Fruit fly (Drosophila melanogaster): ENCODE results near the gene tara.

Gene tara

DNA sequence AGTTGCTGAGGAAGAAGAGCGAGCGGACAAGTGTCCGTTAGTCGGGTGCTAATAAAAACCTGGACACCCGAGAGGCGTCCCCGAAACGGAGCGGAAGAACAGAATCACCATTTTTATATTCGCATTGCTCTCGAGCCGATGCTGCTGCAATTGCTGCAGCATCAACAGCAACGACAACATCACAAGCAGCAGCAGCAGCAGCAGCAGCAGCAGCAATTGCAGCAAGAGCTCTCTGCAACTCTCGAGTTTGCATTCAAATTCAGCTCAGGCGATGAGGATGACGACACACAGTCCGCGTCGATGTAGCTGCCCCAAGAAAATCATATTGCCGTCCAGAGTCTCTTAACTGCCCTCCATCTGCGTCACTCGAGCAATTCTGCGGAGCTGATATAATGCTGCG is 19.3 kb upstream of the tara start (continued):
- TF ChIP-seq CG13287 (GFP tag; IDR thresholded peaks at IDR 0.05; ENCODE audit: partially characterized antibody) (no peak), peb (GFP tag; IDR thresholded peaks at IDR 0.05) (no peak), Atf6 (GFP tag; IDR thresholded peaks at IDR 0.05) (no peak), CG14860 (GFP tag; IDR thresholded peaks at IDR 0.05; ENCODE audit: partially characterized antibody) (no peak), maf-S (GFP tag; optimal IDR thresholded peaks at IDR 0.05) (no peak), HLH3B (GFP tag; IDR thresholded peaks at IDR 0.05) (peak; percentile 26; the same call in 1 of the 2 replicates), CG5180 (GFP tag; optimal IDR thresholded peaks at IDR 0.05) (no peak), CG12769 (tag; optimal IDR thresholded peaks at IDR 0.05) (no peak), Taf1 (GFP tag; IDR thresholded peaks at IDR 0.05) (no peak), nmo (GFP tag; optimal IDR thresholded peaks at IDR 0.05) (no peak), Stat92E (GFP tag; optimal IDR thresholded peaks at IDR 0.05) (no peak), CG14965 (GFP tag; optimal IDR thresholded peaks at IDR 0.05; ENCODE audit: borderline replicate concordance) (no peak), Dfd (GFP tag; optimal IDR thresholded peaks at IDR 0.05) (no peak), CG3726 (GFP tag; IDR thresholded peaks at IDR 0.05) (no peak), Ets97D (GFP tag; optimal IDR thresholded peaks at IDR 0.05) (no peak), CG15514 (GFP tag; optimal IDR thresholded peaks at IDR 0.05) (peak; percentile 20), Fer1 (GFP tag; optimal IDR thresholded peaks at IDR 0.05) (no peak), grn (GFP tag; optimal IDR thresholded peaks at IDR 0.05) (no peak), YL-1 (GFP tag; optimal IDR thresholded peaks at IDR 0.05) (no peak), CG10462 (GFP tag; optimal IDR thresholded peaks at IDR 0.05) (no peak), trem (tag; optimal IDR thresholded peaks at IDR 0.05) (no peak), CG9727 (GFP tag; optimal IDR thresholded peaks at IDR 0.05) (no peak), CG18599 (GFP tag; optimal IDR thresholded peaks at IDR 0.05) (no peak), CG30403 (GFP tag; optimal IDR thresholded peaks at IDR 0.05) (no peak), CrebB (tag; optimal IDR thresholded peaks at IDR 0.05) (peak; percentile 6), ssp (GFP tag; IDR thresholded peaks at IDR 0.05) (no peak), Usf (GFP tag; optimal IDR thresholded peaks at IDR 0.05) (no peak), ham (GFP tag; IDR thresholded peaks at IDR 0.05) (no peak), dysf (GFP tag; IDR thresholded peaks at IDR 0.05) (no peak), hkb (optimal IDR thresholded peaks at IDR 0.05) (no peak), hkb (GFP tag; IDR thresholded peaks at IDR 0.05) (peak; percentile 42), CG14050 (GFP tag; IDR thresholded peaks at IDR 0.05) (no peak), odd (GFP tag; optimal IDR thresholded peaks at IDR 0.05) (no peak), mld (GFP tag; IDR thresholded peaks at IDR 0.05; ENCODE audit: partially characterized antibody) (no peak), Drgx (GFP tag; IDR thresholded peaks at IDR 0.05) (peak; percentile 60), CG16815 (GFP tag; optimal IDR thresholded peaks at IDR 0.05) (no peak), CG8924 (tag; optimal IDR thresholded peaks at IDR 0.05) (no peak), ems (GFP tag; optimal IDR thresholded peaks at IDR 0.05) (no peak), CG6683 (GFP tag; optimal IDR thresholded peaks at IDR 0.05) (no peak), CG18764 (GFP tag; optimal IDR thresholded peaks at IDR 0.05) (no peak), Optix (GFP tag; IDR thresholded peaks at IDR 0.05) (no peak), Bdp1 (GFP tag; optimal IDR thresholded peaks at IDR 0.05) (no peak), CG12299 (tag; optimal IDR thresholded peaks at IDR 0.05) (no peak), chinmo (GFP tag; IDR thresholded peaks at IDR 0.05; ENCODE audit: partially characterized antibody) (no peak), CHES-1-like (GFP tag; optimal IDR thresholded peaks at IDR 0.05) (no peak), CG4707 (GFP tag; optimal IDR thresholded peaks at IDR 0.05) (no peak), Doc2 (GFP tag; IDR thresholded peaks at IDR 0.05) (no peak), Mes4 (GFP tag; optimal IDR thresholded peaks at IDR 0.05) (no peak), CG2875 (GFP tag; optimal IDR thresholded peaks at IDR 0.05) (no peak), fd64A (GFP tag; optimal IDR thresholded peaks at IDR 0.05) (peak; percentile 49), Hsf (GFP tag; optimal IDR thresholded peaks at IDR 0.05) (no peak), E2f2 (GFP tag; IDR thresholded peaks at IDR 0.05) (no peak)
